Worm (Caenorhabditis elegans) whole organism, L4/young adult: ENCODE data around the gene W05B10.3.

Experiments used
- W03F9.2 ChIP-seq: fragments of 150-350 bp; optimal IDR thresholded peaks from 2 replicates; lab custom pipeline; 2014; ENCODE audit warnings: missing biosample characterization, missing genetic modification characterization
- him-1 ChIP-seq: sonication (generic microtip); optimal IDR thresholded peaks from 2 replicates; lab custom pipeline; 2016; ENCODE audit warnings: missing genotype, missing genetic modification reagents, missing genetic modification characterization, missing compliant biosample characterization

DNA sequence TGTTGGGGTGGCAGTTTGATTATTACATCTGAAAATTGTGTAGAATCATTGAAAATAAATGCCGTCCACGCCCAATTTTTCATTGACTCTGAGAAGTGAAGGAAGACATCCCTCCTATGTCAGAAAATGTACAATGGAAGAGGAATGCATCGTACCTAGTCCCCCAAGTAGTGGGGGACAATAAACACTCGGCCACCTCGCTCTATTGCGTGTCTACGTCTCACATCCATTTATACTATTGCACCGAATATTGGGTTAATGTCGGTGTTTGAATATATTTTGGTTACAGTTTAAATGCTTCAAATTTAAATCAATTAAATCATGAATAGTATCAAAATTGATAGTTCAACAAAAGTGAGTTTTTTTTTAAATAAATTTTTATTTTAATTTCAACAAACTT, 11.9 kb downstream of the W05B10.3 start, which contains the start of gene lin-25:
- TF ChIP-seq him-1 (tag; lab: Kevin White, UChicago) (no peak), W03F9.2 (tag; lab: Kevin White, UChicago) (peak; percentile 50)
